Worm (Caenorhabditis elegans) whole organism, young adult: Measurements from ENCODE around the gene srw-79.

Experiments
- B0336.3 ChIP-seq: fragments of 200-800 bp; sonication (Bioruptor generic); IDR thresholded peaks from 2 replicates; pipeline ENCODE4 v1.3.6; 2022; ENCODE audit warnings: missing genetic modification characterization, missing compliant biosample characterization
- C06A6.2 ChIP-seq: fragments of 200-800 bp; sonication (Bioruptor generic); conservative IDR thresholded peaks from 2 replicates; pipeline ENCODE4 v1.3.6; 2022; ENCODE audit warnings: missing genetic modification characterization, missing compliant biosample characterization
- F39B2.1 ChIP-seq: fragments of 200-800 bp; sonication (Bioruptor generic); IDR thresholded peaks from 2 replicates; pipeline ENCODE4 v1.3.6; 2022; ENCODE audit warnings: missing genetic modification reagents, missing genetic modification characterization, missing compliant biosample characterization
- F55B11.4 ChIP-seq: sonication (generic microtip); optimal IDR thresholded peaks from 2 replicates; lab custom pipeline; 2016; ENCODE audit warnings: missing compliant biosample characterization, missing genetic modification characterization, borderline replicate concordance; ENCODE audit not compliant: insufficient read depth
- F57A8.1 ChIP-seq: fragments of 200-800 bp; sonication (Bioruptor generic); optimal IDR thresholded peaks from 2 replicates; lab custom pipeline; 2018; ENCODE audit warnings: mild to moderate bottlenecking, missing genetic modification characterization, moderate library complexity, missing compliant biosample characterization
- Y56A3A.18 ChIP-seq: fragments of 200-800 bp; sonication (Bioruptor generic); IDR thresholded peaks from 2 replicates; pipeline ENCODE4 v1.3.6; 2022; ENCODE audit warnings: missing genetic modification reagents, missing genetic modification characterization, missing compliant biosample characterization
- Y95B8A.8 ChIP-seq: fragments of 200-800 bp; sonication (Bioruptor generic); IDR thresholded peaks from 2 replicates; pipeline ENCODE4 v1.3.6; 2022; ENCODE audit warnings: missing genetic modification reagents, missing genetic modification characterization, missing compliant biosample characterization
- akir-1 ChIP-seq: fragments of 200-800 bp; sonication (Bioruptor generic); optimal IDR thresholded peaks from 2 replicates; lab custom pipeline; 2018; ENCODE audit warnings: mild to moderate bottlenecking, missing genetic modification characterization, moderate library complexity, missing compliant biosample characterization
- aptf-3 ChIP-seq: fragments of 200-800 bp; sonication (Bioruptor generic); IDR thresholded peaks from 2 replicates; pipeline ENCODE4 v1.3.6; 2022; ENCODE audit warnings: missing genetic modification characterization, missing compliant biosample characterization
- atf-7 ChIP-seq: sonication (generic microtip); optimal IDR thresholded peaks from 2 replicates; lab custom pipeline; 2017; ENCODE audit warnings: mild to moderate bottlenecking, missing genetic modification characterization, missing compliant biosample characterization
- bed-1 ChIP-seq: fragments of 200-800 bp; sonication (Bioruptor generic); IDR thresholded peaks from 2 replicates; pipeline ENCODE4 v1.3.6; 2022; ENCODE audit warnings: missing genetic modification reagents, missing genetic modification characterization, missing compliant biosample characterization
- bed-2 ChIP-seq: fragments of 200-800 bp; sonication (Bioruptor generic); IDR thresholded peaks from 2 replicates; pipeline ENCODE4 v1.3.6; 2022; ENCODE audit warnings: missing genetic modification reagents, missing genetic modification characterization, missing compliant biosample characterization
- cebp-1 ChIP-seq, 2 experiments: fragments of 200-800 bp in 1 of 2; sonication (Bioruptor generic) in 1 of 2; sonication (generic microtip) in 1 of 2; IDR thresholded peaks in 1 of 2; optimal IDR thresholded peaks in 1 of 2; 2 replicates each; pipeline versions ENCODE4 v1.3.6 to Lab custom; 2017 to 2022; ENCODE audit warnings: missing compliant biosample characterization in 2 of 2, missing genetic modification characterization in 2 of 2, mild to moderate bottlenecking in 1 of 2, missing genetic modification reagents in 1 of 2, moderate library complexity in 1 of 2
- ceh-100 ChIP-seq: fragments of 200-800 bp; sonication (Bioruptor generic); IDR thresholded peaks from 2 replicates; pipeline ENCODE4 v1.3.6; 2022; ENCODE audit warnings: missing genetic modification reagents, missing genetic modification characterization, missing compliant biosample characterization
- ceh-79 ChIP-seq: sonication (generic microtip); optimal IDR thresholded peaks from 2 replicates; lab custom pipeline; 2017; ENCODE audit warnings: mild to moderate bottlenecking, missing genetic modification characterization, missing compliant biosample characterization
- efl-1 ChIP-seq: fragments of 150-350 bp; optimal IDR thresholded peaks from 2 replicates; lab custom pipeline; 2014; ENCODE audit warnings: missing biosample characterization, missing genetic modification reagents, missing genetic modification characterization
- egrh-3 ChIP-seq: fragments of 200-800 bp; sonication (Bioruptor generic); IDR thresholded peaks from 2 replicates; pipeline ENCODE4 v1.3.6; 2022; ENCODE audit warnings: missing genetic modification reagents, missing genetic modification characterization, missing compliant biosample characterization
- ets-4 ChIP-seq: fragments of 200-800 bp; sonication (Bioruptor generic); optimal IDR thresholded peaks from 2 replicates; lab custom pipeline; 2018; ENCODE audit warnings: mild to moderate bottlenecking, missing genetic modification characterization, missing compliant biosample characterization
- hlh-12 ChIP-seq: sonication (generic microtip); optimal IDR thresholded peaks from 2 replicates; lab custom pipeline; 2016; ENCODE audit warnings: missing genetic modification characterization, missing compliant biosample characterization
- hlh-26 ChIP-seq: fragments of 200-800 bp; sonication (Bioruptor generic); conservative IDR thresholded peaks from 2 replicates; pipeline ENCODE4 v1.3.6; 2022; ENCODE audit warnings: missing genetic modification reagents, missing genetic modification characterization, missing compliant biosample characterization
- hmg-1.2 ChIP-seq: fragments of 200-800 bp; sonication (Bioruptor generic); IDR thresholded peaks from 2 replicates; pipeline ENCODE4 v1.3.6; 2022; ENCODE audit warnings: missing genetic modification reagents, missing genetic modification characterization, missing compliant biosample characterization
- hmg-20 ChIP-seq: fragments of 200-800 bp; sonication (Bioruptor generic); IDR thresholded peaks from 2 replicates; pipeline ENCODE4 v1.3.6; 2022; ENCODE audit warnings: missing genetic modification reagents, missing genetic modification characterization, missing compliant biosample characterization
- lag-1 ChIP-seq: fragments of 200-800 bp; sonication (Bioruptor generic); IDR thresholded peaks from 2 replicates; pipeline ENCODE4 v1.3.6; 2022; ENCODE audit warnings: missing genetic modification reagents, missing genetic modification characterization, missing compliant biosample characterization
- let-607 ChIP-seq, 2 experiments: fragments of 200-800 bp in 1 of 2; sonication (Bioruptor generic) in 1 of 2; sonication (generic microtip) in 1 of 2; optimal IDR thresholded peaks; 2 replicates each; lab custom pipeline; 2016 to 2018; ENCODE audit warnings: mild to moderate bottlenecking in 2 of 2, missing compliant biosample characterization in 2 of 2, missing genetic modification characterization in 2 of 2, moderate library complexity in 2 of 2, missing genotype in 1 of 2
- lin-35 ChIP-seq, 3 experiments: fragments of 150-350 bp in 2 of 3; sonication (generic microtip) in 1 of 3; optimal IDR thresholded peaks; 2 replicates each; lab custom pipeline; 2014 to 2018; ENCODE audit warnings: missing biosample characterization in 3 of 3, missing genetic modification characterization in 3 of 3, missing genetic modification reagents in 3 of 3
- mcd-1 ChIP-seq: fragments of 200-800 bp; sonication (Bioruptor generic); IDR thresholded peaks from 2 replicates; pipeline ENCODE4 v1.3.6; 2022; ENCODE audit warnings: missing genetic modification reagents, missing genetic modification characterization, missing compliant biosample characterization
- nhr-90 ChIP-seq: sonication (generic microtip); optimal IDR thresholded peaks from 2 replicates; lab custom pipeline; 2016; ENCODE audit warnings: missing genotype, mild to moderate bottlenecking, missing genetic modification characterization, missing compliant biosample characterization
- sea-2 ChIP-seq: fragments of 200-800 bp; sonication (Bioruptor generic); IDR thresholded peaks from 2 replicates; pipeline ENCODE4 v1.3.6; 2022; ENCODE audit warnings: missing genetic modification characterization, missing compliant biosample characterization
- snpc-1.1 ChIP-seq: sonication (generic microtip); optimal IDR thresholded peaks from 2 replicates; lab custom pipeline; 2017; ENCODE audit warnings: missing genetic modification characterization, mild to moderate bottlenecking, missing compliant biosample characterization, antibody characterized with exemption, moderate library complexity, missing genotype, missing genetic modification reagents; ENCODE audit not compliant: insufficient read depth
- somi-1 ChIP-seq: fragments of 200-800 bp; sonication (Bioruptor generic); optimal IDR thresholded peaks from 2 replicates; lab custom pipeline; 2018; ENCODE audit warnings: mild to moderate bottlenecking, missing genetic modification characterization, missing compliant biosample characterization
- tbx-9 ChIP-seq: sonication (generic microtip); optimal IDR thresholded peaks from 2 replicates; lab custom pipeline; 2016; ENCODE audit warnings: borderline replicate concordance, missing genetic modification characterization, inconsistent platforms, missing compliant biosample characterization
- tlf-1 ChIP-seq: fragments of 200-800 bp; sonication (Bioruptor generic); optimal IDR thresholded peaks from 2 replicates; lab custom pipeline; 2018; ENCODE audit warnings: mild to moderate bottlenecking, missing genetic modification characterization, missing compliant biosample characterization
- zfh-2 ChIP-seq: fragments of 200-800 bp; sonication (Bioruptor generic); conservative IDR thresholded peaks from 2 replicates; pipeline ENCODE4 v1.3.6; 2022; ENCODE audit warnings: missing genetic modification reagents, missing genetic modification characterization, missing compliant biosample characterization
- zim-3 ChIP-seq: sonication (generic microtip); optimal IDR thresholded peaks from 2 replicates; lab custom pipeline; 2017; ENCODE audit warnings: mild to moderate bottlenecking, missing genetic modification characterization, moderate library complexity, missing compliant biosample characterization
- ztf-18 ChIP-seq: sonication (generic microtip); optimal IDR thresholded peaks from 2 replicates; lab custom pipeline; 2016; ENCODE audit warnings: missing genotype, mild to moderate bottlenecking, missing genetic modification characterization, missing compliant biosample characterization
- ztf-25 ChIP-seq: fragments of 200-800 bp; sonication (Bioruptor generic); IDR thresholded peaks from 2 replicates; pipeline ENCODE4 v1.3.6; 2022; ENCODE audit warnings: missing genetic modification reagents, missing genetic modification characterization, missing compliant biosample characterization
- ztf-28 ChIP-seq: fragments of 200-800 bp; sonication (Bioruptor generic); IDR thresholded peaks from 2 replicates; pipeline ENCODE4 v1.3.6; 2022; ENCODE audit warnings: missing genetic modification reagents, missing genetic modification characterization, missing compliant biosample characterization

The srw-79 gene

ce11 chrII:2925806-2926558, 20.6 kb upstream of the srw-79 start (continued):
- no peak for TF ChIP-seq B0336.3 (GFP tag; lab: Robert Waterston, UW)
- TF ChIP-seq zfh-2, result peak; percentile 68
- no peak for TF ChIP-seq F55B11.4 (tag; lab: Kevin White, UChicago)
- no peak for TF ChIP-seq tbx-9 (tag; lab: Kevin White, UChicago)
- TF ChIP-seq Y56A3A.18 (GFP tag; lab: Robert Waterston, UW), result no peak
- no peak for TF ChIP-seq somi-1 (GFP tag; lab: Kevin White, UChicago)
- TF ChIP-seq Y95B8A.8 (GFP tag; lab: Robert Waterston, UW), result no peak
- no peak for TF ChIP-seq tlf-1 (GFP tag; lab: Kevin White, UChicago)
- TF ChIP-seq egrh-3 (GFP tag; lab: Robert Waterston, UW), result peak; percentile 72
- 0 out of 2 replicates have a peak, but pooled peaks have one; percentile 28 for TF ChIP-seq mcd-1 (GFP tag; lab: Robert Waterston, UW)
- peak; percentile 3 for TF ChIP-seq ets-4
- no peak for TF ChIP-seq akir-1 (GFP tag; lab: Kevin White, UChicago)

ce11 chrII:2927533-2927932, 19.0 kb upstream of the srw-79 start, which contains the start of the genes ZK355.3 and ZK355.8:
TSS of gene ZK355.3 (minus strand) at chrII:2927633.
TSS of gene ZK355.8 (plus strand) at chrII:2927804.
- no peak for TF ChIP-seq ztf-18 (tag; lab: Kevin White, UChicago)
- TF ChIP-seq zfh-2, result peak; percentile 49
- TF ChIP-seq aptf-3 (GFP tag; lab: Robert Waterston, UW), result no peak
- TF ChIP-seq hlh-26 (GFP tag; lab: Robert Waterston, UW), result no peak

ce11 chrII:2929846-2930245, 16.7 kb upstream of the srw-79 start:
- TF ChIP-seq somi-1 (GFP tag; lab: Kevin White, UChicago) (no peak), ztf-28 (GFP tag; lab: Robert Waterston, UW) (0 out of 2 replicates have a peak, but pooled peaks have one; percentile 10), zim-3 (tag; lab: Kevin White, UChicago) (no peak), snpc-1.1 (peak; percentile 54), ceh-100 (GFP tag; lab: Robert Waterston, UW) (no peak), zfh-2 (peak; percentile 81), bed-2 (GFP tag; lab: Robert Waterston, UW) (no peak), bed-1 (GFP tag; lab: Robert Waterston, UW) (no peak), C06A6.2 (no peak), sea-2 (GFP tag; lab: Robert Waterston, UW) (no peak), lin-35 (GFP tag; optimal IDR thresholded peaks at IDR 0.05; lab: Kevin White, UChicago) (no peak), hlh-12 (tag; lab: Kevin White, UChicago) (no peak), efl-1 (no peak), cebp-1 (GFP tag; IDR thresholded peaks at IDR 0.05; lab: Robert Waterston, UW) (no peak), cebp-1 (tag; optimal IDR thresholded peaks at IDR 0.05; lab: Kevin White, UChicago) (no peak), let-607 (tag; optimal IDR thresholded peaks at IDR 0.05; lab: Kevin White, UChicago) (no peak)
- TF ChIP-seq, all 124 proteins: peak for 3

ce11 chrII:2930499-2930898, 16.0 kb upstream of the srw-79 start, which contains the start of the genes irld-64 and irld-63:
TSS of gene irld-64 (minus strand) at chrII:2930599.
TSS of gene irld-63 (plus strand) at chrII:2930728.
- TF ChIP-seq hlh-26 (GFP tag; lab: Robert Waterston, UW), result no peak
- no peak for TF ChIP-seq ceh-79 (tag; lab: Kevin White, UChicago)
- no peak for TF ChIP-seq atf-7 (tag; lab: Kevin White, UChicago)
- no peak for TF ChIP-seq ztf-25 (GFP tag; lab: Robert Waterston, UW)
- TF ChIP-seq F39B2.1 (GFP tag; lab: Robert Waterston, UW), result no peak
- TF ChIP-seq hmg-1.2 (GFP tag; lab: Robert Waterston, UW), result no peak
- TF ChIP-seq mcd-1 (GFP tag; lab: Robert Waterston, UW), result no peak
- no peak for TF ChIP-seq nhr-90
- no peak for TF ChIP-seq lag-1 (GFP tag; lab: Robert Waterston, UW)
- TF ChIP-seq F57A8.1 (GFP tag; lab: Kevin White, UChicago), result no peak
- TF ChIP-seq hmg-20, result no peak
